Worm (Caenorhabditis elegans) whole organism, L1 larva: ENCODE measurements around the gene unc-32.
A peak's percentile ranks its signal among the peaks of the same experiment; 100 is the strongest.

Experiments
- Y116A8C.19 ChIP-seq: sonication (generic microtip); optimal IDR thresholded peaks from 2 replicates; lab custom pipeline; 2016; ENCODE audit warnings: missing compliant biosample characterization, missing genetic modification characterization, borderline replicate concordance
- aha-1 ChIP-seq: fragments of 150-350 bp; optimal IDR thresholded peaks from 2 replicates; lab custom pipeline; 2014; ENCODE audit warnings: missing biosample characterization, missing genetic modification characterization
- alr-1 ChIP-seq: fragments of 200-800 bp; sonication (Bioruptor generic); optimal IDR thresholded peaks from 2 replicates; lab custom pipeline; 2018; ENCODE audit warnings: borderline replicate concordance, mild to moderate bottlenecking, missing genetic modification characterization, missing compliant biosample characterization
- ama-1 ChIP-seq: fragments of 150-350 bp; optimal IDR thresholded peaks from 2 replicates; lab custom pipeline; 2014
- blmp-1 ChIP-seq: fragments of 150-350 bp; optimal IDR thresholded peaks from 2 replicates; lab custom pipeline; 2014; ENCODE audit warnings: missing biosample characterization, missing genetic modification characterization
- ceh-63 ChIP-seq: fragments of 200-800 bp; sonication (Bioruptor generic); optimal IDR thresholded peaks from 2 replicates; lab custom pipeline; 2018; ENCODE audit warnings: mild to moderate bottlenecking, missing genetic modification characterization, missing compliant biosample characterization
- ceh-8 ChIP-seq: fragments of 200-800 bp; sonication (Bioruptor generic); optimal IDR thresholded peaks from 2 replicates; lab custom pipeline; 2018; ENCODE audit warnings: mild to moderate bottlenecking, missing genetic modification characterization, moderate library complexity, missing compliant biosample characterization
- ceh-82 ChIP-seq, 3 experiments: fragments of 150-350 bp in 1 of 3; sonication (generic microtip) in 2 of 3; optimal IDR thresholded peaks; 2 replicates each; lab custom pipeline; 2014 to 2017; ENCODE audit warnings: missing biosample characterization in 3 of 3, missing genetic modification characterization in 3 of 3
- ces-1 ChIP-seq: fragments of 150-350 bp; optimal IDR thresholded peaks from 2 replicates; lab custom pipeline; 2014; ENCODE audit warnings: missing biosample characterization, missing genetic modification reagents, missing genetic modification characterization
- dpl-1 ChIP-seq, 3 experiments: fragments of 150-350 bp in 2 of 3; sonication (generic microtip) in 1 of 3; optimal IDR thresholded peaks; 2 replicates each; lab custom pipeline; 2014 to 2017; ENCODE audit warnings: missing biosample characterization in 3 of 3, missing genetic modification characterization in 3 of 3, missing genetic modification reagents in 3 of 3
- dsc-1 ChIP-seq: sonication (generic microtip); optimal IDR thresholded peaks from 2 replicates; lab custom pipeline; 2016; ENCODE audit warnings: mild to moderate bottlenecking, missing genetic modification characterization, missing compliant biosample characterization
- efl-1 ChIP-seq, 4 experiments: fragments of 150-350 bp; optimal IDR thresholded peaks in 3 of 4; peaks in 1 of 4; 1 replicate in 1 of 4; 2 replicates in 3 of 4; lab custom pipeline; 2014; ENCODE audit warnings: missing biosample characterization in 2 of 4, missing genetic modification characterization in 2 of 4, missing genetic modification reagents in 2 of 4
- efl-3 ChIP-seq: fragments of 200-800 bp; sonication (Bioruptor generic); optimal IDR thresholded peaks from 2 replicates; lab custom pipeline; 2018; ENCODE audit warnings: mild to moderate bottlenecking, missing genetic modification characterization, missing compliant biosample characterization
- egl-27 ChIP-seq, 2 experiments: fragments of 150-350 bp in 1 of 2; sonication (generic microtip); optimal IDR thresholded peaks; 3 replicates each; lab custom pipeline; 2017 to 2018; ENCODE audit warnings: missing biosample characterization in 2 of 2, missing genetic modification characterization in 2 of 2, missing genetic modification reagents in 2 of 2
- elt-2 ChIP-seq: sonication (generic microtip); optimal IDR thresholded peaks from 2 replicates; lab custom pipeline; 2016; ENCODE audit warnings: missing genetic modification characterization, mild to moderate bottlenecking, inconsistent platforms, missing compliant biosample characterization, missing genetic modification reagents
- elt-3 ChIP-seq, 6 experiments: fragments of 150-350 bp in 1 of 6; sonication (generic microtip); optimal IDR thresholded peaks; 2 replicates each; lab custom pipeline; 2017 to 2018; ENCODE audit warnings: missing biosample characterization in 6 of 6, missing genetic modification characterization in 6 of 6, inconsistent platforms in 1 of 6
- fkh-10 ChIP-seq: sonication (generic microtip); optimal IDR thresholded peaks from 2 replicates; lab custom pipeline; 2017; ENCODE audit warnings: missing biosample characterization, missing genetic modification reagents, missing genetic modification characterization
- fkh-4 ChIP-seq: sonication (generic microtip); optimal IDR thresholded peaks from 2 replicates; lab custom pipeline; 2016; ENCODE audit warnings: missing compliant biosample characterization, missing genetic modification characterization, borderline replicate concordance
- fos-1 ChIP-seq: fragments of 150-350 bp; optimal IDR thresholded peaks from 2 replicates; lab custom pipeline; 2014; ENCODE audit warnings: missing biosample characterization, missing genetic modification characterization
- grh-1 ChIP-seq: fragments of 200-800 bp; sonication (Bioruptor generic); IDR thresholded peaks from 2 replicates; pipeline ENCODE4 v1.3.6; 2022; ENCODE audit warnings: missing genetic modification reagents, missing genetic modification characterization, missing compliant biosample characterization
- hpl-2 ChIP-seq: fragments of 150-350 bp; optimal IDR thresholded peaks from 2 replicates; lab custom pipeline; 2014; ENCODE audit warnings: missing biosample characterization, missing genetic modification reagents, missing genetic modification characterization
- irx-1 ChIP-seq: sonication (generic microtip); optimal IDR thresholded peaks from 2 replicates; lab custom pipeline; 2016; ENCODE audit warnings: missing genetic modification characterization, missing compliant biosample characterization
- isw-1 ChIP-seq: fragments of 200-800 bp; sonication (Bioruptor generic); IDR thresholded peaks from 2 replicates; pipeline ENCODE4 v1.3.6; 2022; ENCODE audit warnings: missing genetic modification characterization, missing compliant biosample characterization
- jun-1 ChIP-seq: fragments of 150-350 bp; optimal IDR thresholded peaks from 2 replicates; lab custom pipeline; 2014; ENCODE audit warnings: missing biosample characterization, missing genetic modification reagents, missing genetic modification characterization
- lin-35 ChIP-seq, 2 experiments: fragments of 150-350 bp; optimal IDR thresholded peaks; 2 replicates each; lab custom pipeline; 2014; ENCODE audit warnings: missing biosample characterization in 2 of 2, missing genetic modification characterization in 2 of 2, missing genetic modification reagents in 2 of 2
- lin-39 ChIP-seq: fragments of 150-350 bp; optimal IDR thresholded peaks from 2 replicates; lab custom pipeline; 2014; ENCODE audit warnings: missing biosample characterization, missing genetic modification reagents, missing genetic modification characterization
- mab-9 ChIP-seq: fragments of 200-800 bp; sonication (Bioruptor generic); IDR thresholded peaks from 2 replicates; pipeline ENCODE4 v1.3.6; 2022; ENCODE audit warnings: missing genetic modification reagents, missing genetic modification characterization, missing compliant biosample characterization
- mef-2 ChIP-seq: fragments of 150-350 bp; optimal IDR thresholded peaks from 2 replicates; lab custom pipeline; 2014; ENCODE audit warnings: missing biosample characterization, missing genetic modification characterization
- mep-1 ChIP-seq: fragments of 150-350 bp; optimal IDR thresholded peaks from 2 replicates; lab custom pipeline; 2014; ENCODE audit warnings: missing biosample characterization, missing genetic modification characterization
- nhr-11 ChIP-seq: fragments of 150-350 bp; optimal IDR thresholded peaks from 2 replicates; lab custom pipeline; 2014; ENCODE audit warnings: missing biosample characterization, missing genetic modification characterization
- nhr-12 ChIP-seq: sonication (generic microtip); optimal IDR thresholded peaks from 2 replicates; lab custom pipeline; 2017; ENCODE audit warnings: missing biosample characterization, missing genetic modification characterization
- nhr-19 ChIP-seq: fragments of 200-800 bp; sonication (Bioruptor generic); conservative IDR thresholded peaks from 2 replicates; pipeline ENCODE4 v1.3.6; 2022; ENCODE audit warnings: missing genetic modification characterization, missing compliant biosample characterization
- nhr-237 ChIP-seq: fragments of 150-350 bp; optimal IDR thresholded peaks from 2 replicates; lab custom pipeline; 2014; ENCODE audit warnings: missing biosample characterization, missing genetic modification characterization
- nhr-28 ChIP-seq: fragments of 150-350 bp; optimal IDR thresholded peaks from 2 replicates; lab custom pipeline; 2014; ENCODE audit warnings: missing biosample characterization, missing genetic modification characterization
- nhr-71 ChIP-seq: sonication (generic microtip); optimal IDR thresholded peaks from 2 replicates; lab custom pipeline; 2016; ENCODE audit warnings: mild to moderate bottlenecking, missing genetic modification characterization, moderate library complexity, missing compliant biosample characterization
- nhr-77 ChIP-seq: fragments of 150-350 bp; optimal IDR thresholded peaks from 2 replicates; lab custom pipeline; 2014; ENCODE audit warnings: missing biosample characterization, missing genetic modification characterization
- nhr-84 ChIP-seq: sonication (generic microtip); optimal IDR thresholded peaks from 2 replicates; lab custom pipeline; 2017; ENCODE audit warnings: missing biosample characterization, missing genetic modification characterization
- nhr-85 ChIP-seq: sonication (generic microtip); peaks from one replicate; lab custom pipeline; 2016; ENCODE audit warnings: missing genetic modification characterization, inconsistent platforms, missing compliant biosample characterization
- pag-3 ChIP-seq: sonication (generic microtip); optimal IDR thresholded peaks from 2 replicates; lab custom pipeline; 2017; ENCODE audit warnings: missing genetic modification characterization, mild to moderate bottlenecking, missing compliant biosample characterization, antibody characterized with exemption, borderline replicate concordance; ENCODE audit not compliant: insufficient read depth
- pax-3 ChIP-seq: fragments of 200-800 bp; sonication (Bioruptor generic); optimal IDR thresholded peaks from 2 replicates; lab custom pipeline; 2018; ENCODE audit warnings: mild to moderate bottlenecking, missing genetic modification characterization, moderate library complexity, missing compliant biosample characterization
- rnt-1 ChIP-seq: sonication (generic microtip); optimal IDR thresholded peaks from 2 replicates; lab custom pipeline; 2016; ENCODE audit warnings: mild to moderate bottlenecking, missing genetic modification characterization, moderate library complexity, missing compliant biosample characterization
- snpc-4 ChIP-seq: fragments of 150-350 bp; optimal IDR thresholded peaks from 2 replicates; lab custom pipeline; 2014; ENCODE audit warnings: missing biosample characterization, missing genetic modification characterization
- sox-4 ChIP-seq: sonication (generic microtip); optimal IDR thresholded peaks from 2 replicates; lab custom pipeline; 2016; ENCODE audit warnings: missing genetic modification characterization, missing compliant biosample characterization
- sptf-1 ChIP-seq: fragments of 150-350 bp; optimal IDR thresholded peaks from 2 replicates; lab custom pipeline; 2014; ENCODE audit warnings: missing biosample characterization, missing genetic modification characterization
- tlp-1 ChIP-seq: fragments of 150-350 bp; optimal IDR thresholded peaks from 2 replicates; lab custom pipeline; 2014; ENCODE audit warnings: missing biosample characterization, missing genetic modification characterization
- unc-130 ChIP-seq: fragments of 150-350 bp; optimal IDR thresholded peaks from 2 replicates; lab custom pipeline; 2017; ENCODE audit warnings: missing biosample characterization, missing genetic modification characterization, inconsistent platforms
- unc-30 ChIP-seq: sonication (generic microtip); optimal IDR thresholded peaks from 2 replicates; lab custom pipeline; 2017; ENCODE audit warnings: missing biosample characterization, missing genetic modification characterization
- unc-86 ChIP-seq: sonication (generic microtip); optimal IDR thresholded peaks from 2 replicates; lab custom pipeline; 2016; ENCODE audit warnings: missing genetic modification characterization, missing compliant biosample characterization
- unc-98 ChIP-seq: fragments of 200-800 bp; sonication (Bioruptor generic); IDR thresholded peaks from 2 replicates; pipeline ENCODE4 v1.3.6; 2022; ENCODE audit warnings: missing genetic modification characterization, missing compliant biosample characterization
- xbp-1 ChIP-seq: sonication (generic microtip); optimal IDR thresholded peaks from 2 replicates; lab custom pipeline; 2016; ENCODE audit warnings: missing genetic modification characterization, missing compliant biosample characterization
- zag-1 ChIP-seq: fragments of 150-350 bp; optimal IDR thresholded peaks from 2 replicates; lab custom pipeline; 2014; ENCODE audit warnings: missing biosample characterization, missing genetic modification characterization
- zip-4 ChIP-seq: fragments of 200-800 bp; sonication (Bioruptor generic); optimal IDR thresholded peaks from 2 replicates; lab custom pipeline; 2018; ENCODE audit warnings: mild to moderate bottlenecking, missing genetic modification characterization, moderate library complexity, missing compliant biosample characterization
- ztf-4 ChIP-seq: fragments of 150-350 bp; optimal IDR thresholded peaks from 2 replicates; lab custom pipeline; 2014; ENCODE audit warnings: missing biosample characterization, missing genetic modification characterization

Gene unc-32

DNA sequence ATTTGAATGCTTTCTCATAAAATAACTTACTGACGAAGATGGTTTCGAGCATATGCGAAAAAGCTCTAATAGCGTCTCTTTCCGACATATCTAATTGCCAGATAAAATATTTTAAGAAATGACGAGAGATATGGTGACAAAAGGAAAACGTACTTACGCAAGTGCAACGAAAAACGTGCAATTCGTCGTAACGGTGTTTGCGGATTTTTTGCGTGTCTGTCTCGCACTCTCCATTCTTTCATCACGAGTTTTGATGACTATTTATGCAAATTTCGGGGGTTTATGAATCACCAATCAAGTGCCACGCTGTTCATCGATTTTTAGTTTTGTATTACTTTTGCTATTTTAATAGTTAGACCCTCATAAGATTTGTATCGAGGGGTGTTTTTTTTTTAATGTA lies 16.5 kb upstream of the unc-32 start, which contains the start of gene ZK637.14:
TSS of gene ZK637.14 (minus strand) at position 201 of the 400 bp plus-strand sequence.
- TF ChIP-seq aha-1 (no peak), lin-39 (tag; lab: Kevin White, UChicago) (no peak), elt-3 (tag; optimal IDR thresholded peaks at IDR 0.05; lab: Kevin White, UChicago) (peak in 1 of 6 experiments; percentile 6), fkh-10 (no peak), lin-35 (GFP tag; optimal IDR thresholded peaks at IDR 0.05; lab: Kevin White, UChicago) (peak; percentile 61 to 74), ztf-4 (no peak), zag-1 (tag; lab: Kevin White, UChicago) (no peak), xbp-1 (tag; lab: Kevin White, UChicago) (peak; percentile 33), irx-1 (peak; percentile 1), rnt-1 (tag; lab: Kevin White, UChicago) (no peak), mab-9 (GFP tag; lab: Robert Waterston, UW) (no peak), nhr-85 (tag; lab: Kevin White, UChicago) (no peak), ceh-63 (no peak), sptf-1 (no peak), nhr-84 (tag; lab: Kevin White, UChicago) (no peak), nhr-19 (GFP tag; lab: Robert Waterston, UW) (peak; percentile 51), unc-86 (tag; lab: Kevin White, UChicago) (peak; percentile 32), jun-1 (tag; lab: Kevin White, UChicago) (peak; percentile 48), zip-4 (GFP tag; lab: Kevin White, UChicago) (no peak), ceh-8 (GFP tag; lab: Kevin White, UChicago) (peak; percentile 3), unc-98 (GFP tag; lab: Robert Waterston, UW) (no peak), nhr-71 (tag; lab: Kevin White, UChicago) (peak; percentile 67), efl-3 (GFP tag; lab: Kevin White, UChicago) (no peak), unc-30 (tag; lab: Kevin White, UChicago) (no peak), pag-3 (no peak), alr-1 (tag; lab: Kevin White, UChicago) (no peak), Y116A8C.19 (no peak), pax-3 (tag; lab: Kevin White, UChicago) (peak; percentile 4), snpc-4 (tag; lab: Kevin White, UChicago) (no peak), grh-1 (GFP tag; lab: Robert Waterston, UW) (no peak), dsc-1 (tag; lab: Kevin White, UChicago) (peak; percentile 38), nhr-77 (no peak), isw-1 (GFP tag; lab: Robert Waterston, UW) (peak; percentile 26), dpl-1 (GFP tag; optimal IDR thresholded peaks at IDR 0.05; lab: Kevin White, UChicago) (peak; percentile 60 to 69 (median 60)), ceh-82 (tag; optimal IDR thresholded peaks at IDR 0.05; lab: Kevin White, UChicago) (peak in 1 of 3 experiments; percentile 52), efl-1 (optimal IDR thresholded peaks at IDR 0.05; lab: Kevin White, UChicago) (peak; percentile 62 to 63), efl-1 (GFP tag; optimal IDR thresholded peaks at IDR 0.05 in 1 of 2; lab: Kevin White, UChicago) (peak; percentile 66 to 96), blmp-1 (tag; lab: Kevin White, UChicago) (no peak), nhr-28 (tag; lab: Kevin White, UChicago) (no peak), unc-130 (no peak), fkh-4 (tag; lab: Kevin White, UChicago) (no peak), nhr-12 (tag; lab: Kevin White, UChicago) (no peak), ces-1 (GFP tag; lab: Kevin White, UChicago) (no peak), ama-1 (lab: Kevin White, UChicago) (no peak), sox-4 (tag; lab: Kevin White, UChicago) (no peak), nhr-11 (no peak), hpl-2 (GFP tag; lab: Kevin White, UChicago) (no peak), egl-27 (tag; optimal IDR thresholded peaks at IDR 0.05; lab: Kevin White, UChicago) (no peak), elt-2 (tag; lab: Kevin White, UChicago) (no peak), tlp-1 (no peak), mef-2 (tag; lab: Kevin White, UChicago) (no peak), mep-1 (peak; percentile 87), nhr-237 (tag; lab: Kevin White, UChicago) (no peak), fos-1 (tag; lab: Kevin White, UChicago) (peak; percentile 25)
